Worm (Caenorhabditis elegans) whole organism, L1 larva: ENCODE measurements around the gene osm-11.

Source experiments
- C34B4.2 ChIP-seq: sonication (generic microtip); optimal IDR thresholded peaks from 2 replicates; lab custom pipeline; 2017; ENCODE audit warnings: mild to moderate bottlenecking, missing genetic modification characterization, missing compliant biosample characterization
- F16B12.6 ChIP-seq: fragments of 150-350 bp; optimal IDR thresholded peaks from 2 replicates; lab custom pipeline; 2014; ENCODE audit warnings: missing biosample characterization, missing genetic modification characterization
- alr-1 ChIP-seq: fragments of 200-800 bp; sonication (Bioruptor generic); optimal IDR thresholded peaks from 2 replicates; lab custom pipeline; 2018; ENCODE audit warnings: borderline replicate concordance, mild to moderate bottlenecking, missing genetic modification characterization, missing compliant biosample characterization
- dpl-1 ChIP-seq, 3 experiments: fragments of 150-350 bp in 2 of 3; sonication (generic microtip) in 1 of 3; optimal IDR thresholded peaks; 2 replicates each; lab custom pipeline; 2014 to 2017; ENCODE audit warnings: missing biosample characterization in 3 of 3, missing genetic modification characterization in 3 of 3, missing genetic modification reagents in 3 of 3
- dsc-1 ChIP-seq: sonication (generic microtip); optimal IDR thresholded peaks from 2 replicates; lab custom pipeline; 2016; ENCODE audit warnings: mild to moderate bottlenecking, missing genetic modification characterization, missing compliant biosample characterization
- efl-1 ChIP-seq, 4 experiments: fragments of 150-350 bp; optimal IDR thresholded peaks in 3 of 4; peaks in 1 of 4; 1 replicate in 1 of 4; 2 replicates in 3 of 4; lab custom pipeline; 2014; ENCODE audit warnings: missing biosample characterization in 2 of 4, missing genetic modification characterization in 2 of 4, missing genetic modification reagents in 2 of 4
- efl-3 ChIP-seq: fragments of 200-800 bp; sonication (Bioruptor generic); optimal IDR thresholded peaks from 2 replicates; lab custom pipeline; 2018; ENCODE audit warnings: mild to moderate bottlenecking, missing genetic modification characterization, missing compliant biosample characterization
- elt-3 ChIP-seq, 6 experiments: fragments of 150-350 bp in 1 of 6; sonication (generic microtip); optimal IDR thresholded peaks; 2 replicates each; lab custom pipeline; 2017 to 2018; ENCODE audit warnings: missing biosample characterization in 6 of 6, missing genetic modification characterization in 6 of 6, inconsistent platforms in 1 of 6
- hlh-17 ChIP-seq: fragments of 200-800 bp; sonication (Bioruptor generic); optimal IDR thresholded peaks from 2 replicates; lab custom pipeline; 2018; ENCODE audit warnings: missing genetic modification characterization, mild to moderate bottlenecking, missing compliant biosample characterization, moderate library complexity, borderline replicate concordance
- hpl-2 ChIP-seq: fragments of 150-350 bp; optimal IDR thresholded peaks from 2 replicates; lab custom pipeline; 2014; ENCODE audit warnings: missing biosample characterization, missing genetic modification reagents, missing genetic modification characterization
- irx-1 ChIP-seq: sonication (generic microtip); optimal IDR thresholded peaks from 2 replicates; lab custom pipeline; 2016; ENCODE audit warnings: missing genetic modification characterization, missing compliant biosample characterization
- lin-14 ChIP-seq: fragments of 200-800 bp; sonication (Bioruptor generic); optimal IDR thresholded peaks from 2 replicates; lab custom pipeline; 2018; ENCODE audit warnings: mild to moderate bottlenecking, missing genetic modification characterization, moderate library complexity, missing compliant biosample characterization
- lin-35 ChIP-seq, 2 experiments: fragments of 150-350 bp; optimal IDR thresholded peaks; 2 replicates each; lab custom pipeline; 2014; ENCODE audit warnings: missing biosample characterization in 2 of 2, missing genetic modification characterization in 2 of 2, missing genetic modification reagents in 2 of 2
- lin-39 ChIP-seq: fragments of 150-350 bp; optimal IDR thresholded peaks from 2 replicates; lab custom pipeline; 2014; ENCODE audit warnings: missing biosample characterization, missing genetic modification reagents, missing genetic modification characterization
- mab-9 ChIP-seq: fragments of 200-800 bp; sonication (Bioruptor generic); IDR thresholded peaks from 2 replicates; pipeline ENCODE4 v1.3.6; 2022; ENCODE audit warnings: missing genetic modification reagents, missing genetic modification characterization, missing compliant biosample characterization
- mef-2 ChIP-seq: fragments of 150-350 bp; optimal IDR thresholded peaks from 2 replicates; lab custom pipeline; 2014; ENCODE audit warnings: missing biosample characterization, missing genetic modification characterization
- mep-1 ChIP-seq: fragments of 150-350 bp; optimal IDR thresholded peaks from 2 replicates; lab custom pipeline; 2014; ENCODE audit warnings: missing biosample characterization, missing genetic modification characterization
- nhr-11 ChIP-seq: fragments of 150-350 bp; optimal IDR thresholded peaks from 2 replicates; lab custom pipeline; 2014; ENCODE audit warnings: missing biosample characterization, missing genetic modification characterization
- nhr-12 ChIP-seq: sonication (generic microtip); optimal IDR thresholded peaks from 2 replicates; lab custom pipeline; 2017; ENCODE audit warnings: missing biosample characterization, missing genetic modification characterization
- nhr-47 ChIP-seq: sonication (generic microtip); optimal IDR thresholded peaks from 2 replicates; lab custom pipeline; 2016; ENCODE audit warnings: mild to moderate bottlenecking, missing genetic modification characterization, moderate library complexity, missing compliant biosample characterization
- nhr-71 ChIP-seq: sonication (generic microtip); optimal IDR thresholded peaks from 2 replicates; lab custom pipeline; 2016; ENCODE audit warnings: mild to moderate bottlenecking, missing genetic modification characterization, moderate library complexity, missing compliant biosample characterization
- nhr-84 ChIP-seq: sonication (generic microtip); optimal IDR thresholded peaks from 2 replicates; lab custom pipeline; 2017; ENCODE audit warnings: missing biosample characterization, missing genetic modification characterization
- nhr-85 ChIP-seq: sonication (generic microtip); peaks from one replicate; lab custom pipeline; 2016; ENCODE audit warnings: missing genetic modification characterization, inconsistent platforms, missing compliant biosample characterization
- rnt-1 ChIP-seq: sonication (generic microtip); optimal IDR thresholded peaks from 2 replicates; lab custom pipeline; 2016; ENCODE audit warnings: mild to moderate bottlenecking, missing genetic modification characterization, moderate library complexity, missing compliant biosample characterization
- snpc-4 ChIP-seq: fragments of 150-350 bp; optimal IDR thresholded peaks from 2 replicates; lab custom pipeline; 2014; ENCODE audit warnings: missing biosample characterization, missing genetic modification characterization
- snu-23 ChIP-seq: sonication (generic microtip); optimal IDR thresholded peaks from 2 replicates; lab custom pipeline; 2016; ENCODE audit warnings: missing genetic modification characterization, missing compliant biosample characterization
- sup-37 ChIP-seq: fragments of 200-800 bp; sonication (Bioruptor generic); optimal IDR thresholded peaks from 2 replicates; lab custom pipeline; 2018; ENCODE audit warnings: mild to moderate bottlenecking, missing genetic modification characterization, missing compliant biosample characterization
- unc-30 ChIP-seq: sonication (generic microtip); optimal IDR thresholded peaks from 2 replicates; lab custom pipeline; 2017; ENCODE audit warnings: missing biosample characterization, missing genetic modification characterization
- zag-1 ChIP-seq: fragments of 150-350 bp; optimal IDR thresholded peaks from 2 replicates; lab custom pipeline; 2014; ENCODE audit warnings: missing biosample characterization, missing genetic modification characterization

osm-11 gene

ce11 chrX:17419813-17420584, 1.4 kb downstream of the osm-11 start (continued):
- no peak for TF ChIP-seq snpc-4 (tag; lab: Kevin White, UChicago)
- TF ChIP-seq alr-1 (tag; lab: Kevin White, UChicago) = no peak
- no peak for TF ChIP-seq unc-30 (tag; lab: Kevin White, UChicago)
- TF ChIP-seq irx-1 (tag; lab: Kevin White, UChicago) = peak; percentile 27
- TF ChIP-seq nhr-11 (tag; lab: Kevin White, UChicago) = no peak
- no peak for TF ChIP-seq lin-39
- TF ChIP-seq mef-2 (tag; lab: Kevin White, UChicago) = no peak

ce11 chrX:17417505-17418004, 3.8 kb downstream of the osm-11 start:
- no peak for TF ChIP-seq unc-30 (tag; lab: Kevin White, UChicago)
- TF ChIP-seq nhr-71 (tag; lab: Kevin White, UChicago) = peak; percentile 14
- TF ChIP-seq dsc-1 (tag; lab: Kevin White, UChicago) = no peak
- TF ChIP-seq nhr-85 (tag; lab: Kevin White, UChicago) = peak; percentile 54
- TF ChIP-seq mab-9 (GFP tag; lab: Robert Waterston, UW) = no peak
- peak; percentile 8 for TF ChIP-seq lin-14 (GFP tag; lab: Kevin White, UChicago)
- TF ChIP-seq snu-23 = no peak
- no peak for TF ChIP-seq efl-3
- peak in 1 of 6 experiments; percentile 51 for TF ChIP-seq elt-3 (tag; optimal IDR thresholded peaks at IDR 0.05; lab: Kevin White, UChicago)
- no peak for TF ChIP-seq efl-1 (optimal IDR thresholded peaks at IDR 0.05; lab: Kevin White, UChicago)
- peak in 1 of 2 experiments; percentile 68 for TF ChIP-seq efl-1 (GFP tag; optimal IDR thresholded peaks at IDR 0.05 in 1 of 2; lab: Kevin White, UChicago)

- TF ChIP-seq dpl-1 (GFP tag; optimal IDR thresholded peaks at IDR 0.05; lab: Kevin White, UChicago) (no peak), F16B12.6 (tag; lab: Kevin White, UChicago) (no peak), hlh-17 (GFP tag; lab: Kevin White, UChicago) (no peak), nhr-12 (tag; lab: Kevin White, UChicago) (no peak)
Observed at ce11 chrX:17413868-17414267, 7.5 kb downstream of the osm-11 start, which contains the start of gene crb-1. TSS of gene crb-1 (minus strand) at chrX:17414014.

ce11 chrX:17412642-17413041, 8.7 kb downstream of the osm-11 start:
- TF ChIP-seq nhr-84 (tag; lab: Kevin White, UChicago) (no peak), efl-1 (optimal IDR thresholded peaks at IDR 0.05; lab: Kevin White, UChicago) (no peak), efl-1 (GFP tag; optimal IDR thresholded peaks at IDR 0.05 in 1 of 2; lab: Kevin White, UChicago) (peak in 1 of 2 experiments; percentile 91), dpl-1 (GFP tag; optimal IDR thresholded peaks at IDR 0.05; lab: Kevin White, UChicago) (no peak)

DNA sequence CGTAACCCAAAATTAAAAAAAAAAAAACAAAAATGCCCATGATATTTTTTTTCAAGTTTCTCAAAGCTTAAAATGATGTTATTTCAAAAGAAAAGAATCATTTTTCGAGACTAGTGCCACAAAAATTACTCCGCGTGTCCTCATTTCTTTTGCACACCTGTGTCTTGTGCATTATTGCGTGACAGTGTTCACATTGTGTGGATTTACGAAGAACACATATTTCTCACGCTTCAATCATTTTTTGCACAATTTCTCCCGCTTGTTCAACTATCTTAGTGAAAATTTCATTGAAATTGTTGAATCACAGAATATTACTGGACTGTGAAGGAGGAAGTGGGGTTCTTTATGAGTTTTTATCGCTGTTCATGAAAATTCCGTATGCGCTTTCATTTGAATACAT, 12.5 kb downstream of the osm-11 start:
- TF ChIP-seq zag-1 (tag; lab: Kevin White, UChicago) = no peak
- TF ChIP-seq efl-1 (optimal IDR thresholded peaks at IDR 0.05; lab: Kevin White, UChicago) = no peak
- TF ChIP-seq efl-1 (GFP tag; optimal IDR thresholded peaks at IDR 0.05 in 1 of 2; lab: Kevin White, UChicago) = peak in 1 of 2 experiments; percentile 87
- TF ChIP-seq C34B4.2 = no peak
- no peak for TF ChIP-seq lin-39
- TF ChIP-seq sup-37 (GFP tag; lab: Kevin White, UChicago) = no peak
- no peak for TF ChIP-seq rnt-1 (tag; lab: Kevin White, UChicago)
- peak in 1 of 2 experiments; percentile 8 for TF ChIP-seq lin-35 (GFP tag; optimal IDR thresholded peaks at IDR 0.05; lab: Kevin White, UChicago)
- no peak for TF ChIP-seq mep-1 (tag; lab: Kevin White, UChicago)
- TF ChIP-seq mef-2 (tag; lab: Kevin White, UChicago) = no peak
- no peak for TF ChIP-seq alr-1 (tag; lab: Kevin White, UChicago)
- peak; percentile 55 for TF ChIP-seq F16B12.6 (tag; lab: Kevin White, UChicago)
- no peak for TF ChIP-seq hpl-2 (GFP tag; lab: Kevin White, UChicago)
- no peak for TF ChIP-seq nhr-47 (tag; lab: Kevin White, UChicago)
